Worm (Caenorhabditis elegans) whole organism, midembryonic: ENCODE measurements around the gene nspb-5.

Experiments
- T22C8.4 ChIP-seq: fragments of 200-800 bp; sonication (Bioruptor generic); IDR thresholded peaks from 2 replicates; pipeline ENCODE4 v1.3.6; 2022; ENCODE audit warnings: missing genetic modification characterization, missing compliant biosample characterization
- cog-1 ChIP-seq: sonication (generic microtip); optimal IDR thresholded peaks from 2 replicates; lab custom pipeline; 2016; ENCODE audit warnings: missing genetic modification characterization, missing compliant biosample characterization
- flt-1 ChIP-seq: fragments of 200-800 bp; sonication (Bioruptor generic); IDR thresholded peaks from 2 replicates; pipeline ENCODE4 v1.3.6; 2022; ENCODE audit warnings: missing genetic modification characterization, missing compliant biosample characterization
- klf-2 ChIP-seq: fragments of 200-800 bp; sonication (Bioruptor generic); conservative IDR thresholded peaks from 2 replicates; pipeline ENCODE4 v1.3.6; 2022; ENCODE audit warnings: missing genetic modification reagents, missing genetic modification characterization, missing compliant biosample characterization
- med-1 ChIP-seq: sonication (generic microtip); optimal IDR thresholded peaks from 2 replicates; lab custom pipeline; 2017; ENCODE audit warnings: missing genetic modification characterization, mild to moderate bottlenecking, missing compliant biosample characterization, antibody characterized with exemption, missing genetic modification reagents; ENCODE audit not compliant: insufficient read depth
- ref-1 ChIP-seq: fragments of 200-800 bp; sonication (Bioruptor generic); conservative IDR thresholded peaks from 2 replicates; pipeline ENCODE4 v1.3.6; 2022; ENCODE audit warnings: missing genetic modification reagents, missing genetic modification characterization, missing compliant biosample characterization
- tab-1 ChIP-seq: fragments of 200-800 bp; sonication (Bioruptor generic); IDR thresholded peaks from 2 replicates; pipeline ENCODE4 v1.3.6; 2022; ENCODE audit warnings: missing genetic modification characterization, missing compliant biosample characterization
- ztf-23 ChIP-seq: fragments of 200-800 bp; sonication (Bioruptor generic); IDR thresholded peaks from 2 replicates; pipeline ENCODE4 v1.3.6; 2022; ENCODE audit warnings: missing genetic modification reagents, missing genetic modification characterization, missing compliant biosample characterization
- ztf-29 ChIP-seq: fragments of 200-800 bp; sonication (Bioruptor generic); IDR thresholded peaks from 2 replicates; pipeline ENCODE4 v1.3.6; 2022; ENCODE audit warnings: missing genetic modification reagents, missing genetic modification characterization, missing compliant biosample characterization

ce11 chrIV:6555388-6556330 is 43.2 kb upstream of the nspb-5 start, which contains the start of gene paqr-1:
- TF ChIP-seq tab-1 (GFP tag; lab: Robert Waterston, UW) = no peak
- no peak for TF ChIP-seq cog-1 (tag; lab: Kevin White, UChicago)
- TF ChIP-seq ztf-23 (GFP tag; lab: Robert Waterston, UW) = no peak
- TF ChIP-seq med-1 (GFP tag; lab: Kevin White, UChicago) = no peak
- no peak for TF ChIP-seq flt-1
- TF ChIP-seq ref-1 (GFP tag; lab: Robert Waterston, UW) = no peak
- TF ChIP-seq ztf-29 (GFP tag; lab: Robert Waterston, UW) = no peak
- TF ChIP-seq klf-2 (GFP tag; lab: Robert Waterston, UW) = no peak
- TF ChIP-seq T22C8.4 (GFP tag; lab: Robert Waterston, UW) = no peak
